Worm (Caenorhabditis elegans): ENCODE results near the gene Y47D7A.12.

DNA sequence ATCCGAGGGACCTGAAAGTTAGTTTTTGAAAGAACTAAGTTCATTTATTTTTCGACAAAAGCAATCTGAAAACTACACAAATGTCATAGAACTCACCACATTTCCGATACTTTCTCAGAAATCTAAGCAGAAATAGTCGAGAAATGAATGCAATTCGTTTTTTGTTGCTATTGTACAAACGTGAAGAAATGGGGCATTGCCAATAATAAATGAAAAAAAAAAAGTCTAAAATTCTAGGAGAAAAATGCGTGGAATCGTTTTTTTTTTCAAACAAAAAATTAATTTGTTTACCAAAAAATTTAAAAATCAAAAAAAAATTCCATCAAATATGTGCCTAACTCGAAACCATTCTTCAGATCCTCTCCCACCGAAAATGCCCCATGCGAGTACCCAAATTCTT, 17.8 kb downstream of the Y47D7A.12 start, which contains the start of gene Y47D7A.17:
- TF ChIP-seq nhr-6 (tag; optimal IDR thresholded peaks at IDR 0.05): no peak
- TF ChIP-seq elt-1 (tag; optimal IDR thresholded peaks at IDR 0.05): no peak
- no peak for TF ChIP-seq lin-13 (GFP tag; optimal IDR thresholded peaks at IDR 0.05)
